Fruit fly (Drosophila melanogaster) whole organism, embryonic: Measurements from ENCODE around the gene CG12096.

Experiments used
- Abd-B ChIP-seq: fragments of 200-800 bp; sonication (Bioruptor generic); optimal IDR thresholded peaks from 2 replicates; lab custom pipeline; 2018; ENCODE audit warnings: missing biosample characterization, mild to moderate bottlenecking, missing genetic modification characterization, moderate library complexity
- Atf6 ChIP-seq: fragments of 200-800 bp; sonication (Bioruptor generic); IDR thresholded peaks from 2 replicates; pipeline ENCODE4 v1.3.6; 2022; ENCODE audit warnings: missing biosample characterization, missing genetic modification characterization
- BtbVII ChIP-seq: fragments of 200-800 bp; sonication (Bioruptor generic); optimal IDR thresholded peaks from 3 replicates; lab custom pipeline; 2017; ENCODE audit warnings: missing biosample characterization, mild to moderate bottlenecking, missing genetic modification characterization
- CG11504 ChIP-seq: fragments of 200-800 bp; sonication (Bioruptor generic); optimal IDR thresholded peaks from 3 replicates; lab custom pipeline; 2019; ENCODE audit warnings: missing biosample characterization, mild to moderate bottlenecking, missing genetic modification characterization, moderate library complexity
- CG11695 ChIP-seq: fragments of 200-800 bp; sonication (Bioruptor generic); IDR thresholded peaks from 3 replicates; pipeline ENCODE4 v1.3.6; 2022; ENCODE audit warnings: missing biosample characterization, missing genetic modification characterization
- CG13424 ChIP-seq: fragments of 200-800 bp; sonication (Bioruptor generic); optimal IDR thresholded peaks from 2 replicates; lab custom pipeline; 2019; ENCODE audit warnings: missing biosample characterization, mild to moderate bottlenecking, missing genetic modification characterization, moderate library complexity
- CG15601 ChIP-seq: fragments of 200-800 bp; sonication (Bioruptor generic); optimal IDR thresholded peaks from 3 replicates; lab custom pipeline; 2019; ENCODE audit warnings: missing biosample characterization, mild to moderate bottlenecking, missing genetic modification characterization, moderate library complexity
- CG18619 ChIP-seq: fragments of 200-800 bp; sonication (Bioruptor generic); optimal IDR thresholded peaks from 3 replicates; lab custom pipeline; 2017; ENCODE audit warnings: missing biosample characterization, mild to moderate bottlenecking, missing genetic modification characterization
- CG4424 ChIP-seq: fragments of 200-800 bp; sonication (Bioruptor generic); optimal IDR thresholded peaks from 3 replicates; lab custom pipeline; 2016; ENCODE audit warnings: missing biosample characterization, missing genetic modification characterization
- CG7556 ChIP-seq: fragments of 200-800 bp; sonication (Bioruptor generic); optimal IDR thresholded peaks from 2 replicates; lab custom pipeline; 2017; ENCODE audit warnings: missing biosample characterization, mild to moderate bottlenecking, missing genetic modification characterization
- CG7839 ChIP-seq: fragments of 200-800 bp; sonication (Bioruptor generic); optimal IDR thresholded peaks from 3 replicates; lab custom pipeline; 2018; ENCODE audit warnings: missing biosample characterization, mild to moderate bottlenecking, missing genetic modification characterization, moderate library complexity
- CG7963 ChIP-seq: fragments of 200-800 bp; sonication (Bioruptor generic); IDR thresholded peaks from 3 replicates; pipeline ENCODE4 v1.3.6; 2022; ENCODE audit warnings: missing biosample characterization, missing genetic modification characterization; ENCODE audit not compliant: partially characterized antibody
- CG8924 ChIP-seq: fragments of 200-800 bp; optimal IDR thresholded peaks from 3 replicates; lab custom pipeline; 2019; ENCODE audit warnings: missing biosample characterization, mild to moderate bottlenecking, missing genetic modification characterization, moderate library complexity
- Camta ChIP-seq: fragments of 200-800 bp; sonication (Bioruptor generic); optimal IDR thresholded peaks from 2 replicates; lab custom pipeline; 2016; ENCODE audit warnings: missing biosample characterization, missing genetic modification characterization
- Dek ChIP-seq: fragments of 200-800 bp; sonication (Bioruptor generic); optimal IDR thresholded peaks from 3 replicates; lab custom pipeline; 2019; ENCODE audit warnings: missing biosample characterization, mild to moderate bottlenecking, missing genetic modification characterization, moderate library complexity
- Doc2 ChIP-seq: fragments of 200-800 bp; sonication (Bioruptor generic); IDR thresholded peaks from 2 replicates; pipeline ENCODE4 v1.3.6; 2022; ENCODE audit warnings: missing biosample characterization, missing genetic modification characterization
- Fer1 ChIP-seq: fragments of 200-800 bp; sonication (Bioruptor generic); optimal IDR thresholded peaks from 2 replicates; lab custom pipeline; 2017; ENCODE audit warnings: missing biosample characterization, mild to moderate bottlenecking, missing genetic modification characterization
- HLH3B ChIP-seq: fragments of 200-800 bp; sonication (Bioruptor generic); IDR thresholded peaks from 2 replicates; pipeline ENCODE4 v1.3.6; 2022; ENCODE audit warnings: missing biosample characterization, missing genetic modification characterization
- Hand ChIP-seq: fragments of 200-800 bp; sonication (Bioruptor generic); optimal IDR thresholded peaks from 2 replicates; lab custom pipeline; 2017; ENCODE audit warnings: mild to moderate bottlenecking, missing biosample characterization, missing genetic modification reagents, missing genetic modification characterization
- Hr3 ChIP-seq: fragments of 200-800 bp; sonication (Bioruptor generic); optimal IDR thresholded peaks from 3 replicates; lab custom pipeline; 2016; ENCODE audit warnings: missing biosample characterization, missing genetic modification characterization
- Lim3 ChIP-seq: fragments of 200-800 bp; sonication (Bioruptor generic); IDR thresholded peaks from 2 replicates; pipeline ENCODE4 v1.3.6; 2022; ENCODE audit warnings: missing biosample characterization, missing genetic modification characterization
- Meics ChIP-seq: fragments of 200-800 bp; sonication (Bioruptor generic); optimal IDR thresholded peaks from 2 replicates; lab custom pipeline; 2017; ENCODE audit warnings: missing biosample characterization, mild to moderate bottlenecking, missing genetic modification characterization
- NfI ChIP-seq: fragments of 200-800 bp; sonication (Bioruptor generic); optimal IDR thresholded peaks from 3 replicates; lab custom pipeline; 2018; ENCODE audit warnings: missing biosample characterization, mild to moderate bottlenecking, missing genetic modification characterization, moderate library complexity
- Opbp ChIP-seq: fragments of 200-800 bp; sonication (Bioruptor generic); IDR thresholded peaks from 3 replicates; pipeline ENCODE4 v1.3.6; 2022; ENCODE audit warnings: missing biosample characterization, missing genetic modification characterization; ENCODE audit not compliant: partially characterized antibody
- Ptx1 ChIP-seq: fragments of 200-800 bp; sonication (Bioruptor generic); IDR thresholded peaks from 2 replicates; pipeline ENCODE4 v1.3.6; 2022; ENCODE audit warnings: missing biosample characterization, missing genetic modification characterization
- Six4 ChIP-seq: fragments of 200-800 bp; sonication (Bioruptor generic); optimal IDR thresholded peaks from 2 replicates; lab custom pipeline; 2016; ENCODE audit warnings: missing biosample characterization, missing genetic modification characterization
- Sox100B ChIP-seq: fragments of 200-800 bp; sonication (Bioruptor generic); optimal IDR thresholded peaks from 3 replicates; lab custom pipeline; 2018; ENCODE audit warnings: missing biosample characterization, mild to moderate bottlenecking, missing genetic modification characterization
- Sox102F ChIP-seq: fragments of 200-800 bp; sonication (Bioruptor generic); optimal IDR thresholded peaks from 2 replicates; lab custom pipeline; 2018; ENCODE audit warnings: missing biosample characterization, mild to moderate bottlenecking, missing genetic modification characterization, moderate library complexity
- Ssrp ChIP-seq: fragments of 200-800 bp; sonication (Bioruptor generic); optimal IDR thresholded peaks from 2 replicates; lab custom pipeline; 2018; ENCODE audit warnings: missing biosample characterization, mild to moderate bottlenecking, missing genetic modification characterization, moderate library complexity
- bsh ChIP-seq, 2 experiments: fragments of 200-800 bp; sonication (Bioruptor generic); optimal IDR thresholded peaks; 2 replicates each; lab custom pipeline; 2017 to 2018; ENCODE audit warnings: mild to moderate bottlenecking in 2 of 2, missing biosample characterization in 2 of 2, missing genetic modification characterization in 2 of 2, moderate library complexity in 1 of 2
- cwo ChIP-seq: fragments of 200-800 bp; sonication (Bioruptor generic); optimal IDR thresholded peaks from 3 replicates; lab custom pipeline; 2017; ENCODE audit warnings: missing biosample characterization, missing genetic modification characterization, mild to moderate bottlenecking, moderate library complexity, missing genetic modification reagents
- fu2 ChIP-seq: fragments of 200-800 bp; sonication (Bioruptor generic); optimal IDR thresholded peaks from 2 replicates; lab custom pipeline; 2016; ENCODE audit warnings: missing biosample characterization, missing genetic modification characterization
- grau ChIP-seq: fragments of 200-800 bp; optimal IDR thresholded peaks from 3 replicates; lab custom pipeline; 2019; ENCODE audit warnings: missing biosample characterization, mild to moderate bottlenecking, missing genetic modification characterization, moderate library complexity
- gsb ChIP-seq: fragments of 200-800 bp; sonication (Bioruptor generic); IDR thresholded peaks from 2 replicates; pipeline ENCODE4 v1.3.6; 2022; ENCODE audit warnings: missing biosample characterization, missing genetic modification characterization
- lmd ChIP-seq: fragments of 200-800 bp; sonication (Bioruptor generic); IDR thresholded peaks from 2 replicates; pipeline ENCODE4 v1.3.6; 2022; ENCODE audit warnings: missing biosample characterization, missing genetic modification characterization
- nom ChIP-seq: fragments of 200-800 bp; sonication (Bioruptor generic); optimal IDR thresholded peaks from 2 replicates; lab custom pipeline; 2017; ENCODE audit warnings: missing biosample characterization, missing genetic modification characterization, mild to moderate bottlenecking, moderate library complexity, missing genetic modification reagents
- pan ChIP-seq, 4 experiments: fragments of >200 bp in 3 of 4; fragments of 200-800 bp in 1 of 4; sonication (Bioruptor generic) in 1 of 4; optimal IDR thresholded peaks in 3 of 4; IDR thresholded peaks in 1 of 4; 2 replicates each; pipeline versions ENCODE4 v1.3.6 to Lab custom; 2017 to 2022; ENCODE audit warnings: missing biosample characterization in 2 of 4, missing genetic modification characterization in 2 of 4, mixed read lengths in 1 of 4
- phol ChIP-seq: fragments of 200-800 bp; sonication (Bioruptor generic); optimal IDR thresholded peaks from 3 replicates; lab custom pipeline; 2018; ENCODE audit warnings: missing biosample characterization, mild to moderate bottlenecking, missing genetic modification characterization, moderate library complexity
- sc ChIP-seq, 3 experiments: fragments of >200 bp in 2 of 3; fragments of 200-800 bp in 1 of 3; sonication (Bioruptor generic) in 1 of 3; optimal IDR thresholded peaks; 2 replicates in 2 of 3; 3 replicates in 1 of 3; lab custom pipeline; 2017; ENCODE audit warnings: mild to moderate bottlenecking in 1 of 3, missing biosample characterization in 1 of 3, missing genetic modification characterization in 1 of 3, missing genetic modification reagents in 1 of 3
- shn ChIP-seq: fragments of 200-800 bp; sonication (Bioruptor generic); optimal IDR thresholded peaks from 3 replicates; lab custom pipeline; 2016; ENCODE audit warnings: missing biosample characterization, missing genetic modification characterization
- unpg ChIP-seq: fragments of 200-800 bp; sonication (Bioruptor generic); optimal IDR thresholded peaks from 3 replicates; lab custom pipeline; 2018; ENCODE audit warnings: missing biosample characterization, mild to moderate bottlenecking, missing genetic modification characterization, moderate library complexity
- wor ChIP-seq: fragments of 200-800 bp; sonication (Bioruptor generic); IDR thresholded peaks from 2 replicates; pipeline ENCODE4 v1.3.6; 2022; ENCODE audit warnings: missing biosample characterization, missing genetic modification characterization
- z ChIP-seq: fragments of 200-800 bp; sonication (Bioruptor generic); IDR thresholded peaks from 3 replicates; pipeline ENCODE4 v1.3.6; 2022; ENCODE audit warnings: missing biosample characterization, missing genetic modification characterization
- zen2 ChIP-seq: fragments of 200-800 bp; sonication (Bioruptor generic); IDR thresholded peaks from 3 replicates; pipeline ENCODE4 v1.3.6; 2022; ENCODE audit warnings: missing biosample characterization, missing genetic modification characterization; ENCODE audit not compliant: partially characterized antibody
- zfh2 ChIP-seq: fragments of 200-800 bp; sonication (Bioruptor generic); optimal IDR thresholded peaks from 2 replicates; lab custom pipeline; 2016; ENCODE audit warnings: missing biosample characterization, missing genetic modification characterization

CG12096 gene

dm6 chrX:13208075-13208474, 48.7 kb downstream of the CG12096 start (continued):
- TF ChIP-seq CG7963 (GFP tag; lab: Robert Waterston, UW) (no peak), wor (GFP tag; lab: Robert Waterston, UW) (no peak), CG4424 (peak; percentile 6), fu2 (GFP tag; lab: Kevin White, UChicago) (no peak), Six4 (GFP tag; lab: Kevin White, UChicago) (no peak), Sox100B (peak; percentile 60), HLH3B (GFP tag; lab: Robert Waterston, UW) (no peak), phol (tag; lab: Kevin White, UChicago) (peak; percentile 52), Camta (GFP tag; lab: Kevin White, UChicago) (no peak), CG7839 (peak; percentile 68), Lim3 (GFP tag; lab: Robert Waterston, UW) (no peak), Doc2 (GFP tag; lab: Robert Waterston, UW) (no peak), Hand (GFP tag; lab: Kevin White, UChicago) (peak; percentile 39), CG15601 (tag; lab: Kevin White, UChicago) (peak; percentile 12), Meics (peak; percentile 63), zen2 (no peak), Hr3 (GFP tag; lab: Kevin White, UChicago) (peak; percentile 25), bsh (GFP tag; optimal IDR thresholded peaks at IDR 0.05; lab: Kevin White, UChicago) (peak in 1 of 2 experiments; percentile 48), shn (GFP tag; lab: Kevin White, UChicago) (no peak), z (GFP tag; lab: Robert Waterston, UW) (no peak), grau (tag; lab: Kevin White, UChicago) (peak; percentile 61), CG7556 (GFP tag; lab: Kevin White, UChicago) (peak; percentile 71), NfI (GFP tag; lab: Kevin White, UChicago) (peak; percentile 9), zfh2 (GFP tag; lab: Kevin White, UChicago) (no peak), CG8924 (tag; lab: Kevin White, UChicago) (peak; percentile 48), Abd-B (GFP tag; lab: Kevin White, UChicago) (no peak), unpg (GFP tag; lab: Kevin White, UChicago) (peak; percentile 1), CG13424 (tag; lab: Kevin White, UChicago) (peak; percentile 54), CG18619 (peak; percentile 22), Dek (tag; lab: Kevin White, UChicago) (peak; percentile 1), gsb (GFP tag; lab: Robert Waterston, UW) (no peak), cwo (GFP tag; lab: Kevin White, UChicago) (peak; percentile 38), Ssrp (tag; lab: Kevin White, UChicago) (peak; percentile 32), CG11504 (tag; lab: Kevin White, UChicago) (peak; percentile 66), Atf6 (GFP tag; lab: Robert Waterston, UW) (no peak), nom (no peak), Fer1 (GFP tag; lab: Kevin White, UChicago) (peak; percentile 58), Opbp (GFP tag; lab: Robert Waterston, UW) (no peak), pan (optimal IDR thresholded peaks at IDR 0.05; lab: Kevin White, UChicago) (no peak), pan (GFP tag; optimal IDR thresholded peaks at IDR 0.05 in 1 of 2, IDR thresholded peaks at IDR 0.05 in 1 of 2) (peak in 1 of 2 experiments; percentile 45), CG11695 (GFP tag; lab: Robert Waterston, UW) (0 out of 3 replicates have a peak, but pooled peaks have one; percentile 27), Ptx1 (0 out of 2 replicates have a peak, but pooled peaks have one; percentile 21), lmd (GFP tag; lab: Robert Waterston, UW) (no peak), sc (optimal IDR thresholded peaks at IDR 0.05; lab: Kevin White, UChicago) (no peak), sc (GFP tag; optimal IDR thresholded peaks at IDR 0.05; lab: Kevin White, UChicago) (peak; percentile 0), Sox102F (GFP tag; lab: Kevin White, UChicago) (peak; percentile 28), BtbVII (peak; percentile 36)
